Fruit fly (Drosophila melanogaster) whole organism, embryonic: ENCODE measurements around the gene CG42728.
A peak's percentile ranks its signal among the peaks of the same experiment; 100 is the strongest.

Experiments
- Asciz ChIP-seq: fragments of 200-800 bp; sonication (Bioruptor generic); optimal IDR thresholded peaks from 2 replicates; lab custom pipeline; 2017; ENCODE audit warnings: missing biosample characterization, mild to moderate bottlenecking, missing genetic modification characterization, missing genetic modification reagents
- CG10147 ChIP-seq: fragments of 200-800 bp; sonication (Bioruptor generic); optimal IDR thresholded peaks from 2 replicates; lab custom pipeline; 2019; ENCODE audit warnings: missing biosample characterization, mild to moderate bottlenecking, missing genetic modification characterization, moderate library complexity
- CG11085 ChIP-seq: fragments of 200-800 bp; sonication (Bioruptor generic); IDR thresholded peaks from 2 replicates; pipeline ENCODE4 v1.3.6; 2022; ENCODE audit warnings: missing biosample characterization, missing genetic modification characterization
- CG11696 ChIP-seq: fragments of 200-800 bp; sonication (Bioruptor generic); IDR thresholded peaks from 2 replicates; pipeline ENCODE4 v1.3.6; 2022; ENCODE audit warnings: missing biosample characterization, missing genetic modification characterization
- CG12659 ChIP-seq: fragments of 200-800 bp; sonication (Bioruptor generic); optimal IDR thresholded peaks from 3 replicates; lab custom pipeline; 2017; ENCODE audit warnings: mild to moderate bottlenecking, missing biosample characterization, missing genetic modification reagents, missing genetic modification characterization
- CG14441 ChIP-seq: fragments of 200-800 bp; sonication (Bioruptor generic); IDR thresholded peaks from 2 replicates; pipeline ENCODE4 v1.3.6; 2022; ENCODE audit warnings: missing biosample characterization, missing genetic modification characterization
- CG15696 ChIP-seq: fragments of 200-800 bp; sonication (Bioruptor generic); optimal IDR thresholded peaks from 2 replicates; lab custom pipeline; 2019; ENCODE audit warnings: missing biosample characterization, mild to moderate bottlenecking, missing genetic modification characterization, moderate library complexity
- CG17359 ChIP-seq: fragments of 200-800 bp; sonication (Bioruptor generic); optimal IDR thresholded peaks from 3 replicates; lab custom pipeline; 2018; ENCODE audit warnings: missing biosample characterization, mild to moderate bottlenecking, missing genetic modification characterization, moderate library complexity
- CG31441 ChIP-seq: fragments of 200-800 bp; sonication (Bioruptor generic); IDR thresholded peaks from 2 replicates; pipeline ENCODE4 v1.3.6; 2022; ENCODE audit warnings: missing biosample characterization, missing genetic modification characterization
- CG32532 ChIP-seq: fragments of 200-800 bp; sonication (Bioruptor generic); IDR thresholded peaks from 2 replicates; pipeline ENCODE4 v1.3.6; 2022; ENCODE audit warnings: missing biosample characterization, missing genetic modification characterization
- CG3407 ChIP-seq: fragments of 200-800 bp; sonication (Bioruptor generic); optimal IDR thresholded peaks from 2 replicates; lab custom pipeline; 2018; ENCODE audit warnings: missing biosample characterization, mild to moderate bottlenecking, missing genetic modification characterization
- CG5180 ChIP-seq: fragments of 200-800 bp; sonication (Bioruptor generic); optimal IDR thresholded peaks from 3 replicates; lab custom pipeline; 2017; ENCODE audit warnings: missing biosample characterization, missing genetic modification characterization, mild to moderate bottlenecking, moderate library complexity, missing genetic modification reagents
- CG6813 ChIP-seq: fragments of 200-800 bp; sonication (Bioruptor generic); optimal IDR thresholded peaks from 2 replicates; lab custom pipeline; 2017; ENCODE audit warnings: missing biosample characterization, missing genetic modification characterization, mild to moderate bottlenecking, moderate library complexity, missing genetic modification reagents
- CG7357 ChIP-seq: fragments of 200-800 bp; sonication (Bioruptor generic); IDR thresholded peaks from 3 replicates; pipeline ENCODE4 v1.3.6; 2022; ENCODE audit warnings: missing biosample characterization, missing genetic modification characterization
- CG7839 ChIP-seq: fragments of 200-800 bp; sonication (Bioruptor generic); optimal IDR thresholded peaks from 3 replicates; lab custom pipeline; 2018; ENCODE audit warnings: missing biosample characterization, mild to moderate bottlenecking, missing genetic modification characterization, moderate library complexity
- CG9932 ChIP-seq: fragments of 200-800 bp; sonication (Bioruptor generic); IDR thresholded peaks from 2 replicates; pipeline ENCODE4 v1.3.6; 2022; ENCODE audit warnings: missing biosample characterization, missing genetic modification characterization
- CTCF ChIP-seq: fragments of 200-800 bp; sonication (Bioruptor generic); optimal IDR thresholded peaks from 2 replicates; lab custom pipeline; 2017; ENCODE audit warnings: missing biosample characterization, mild to moderate bottlenecking, missing genetic modification characterization, moderate library complexity
- Dbx ChIP-seq: fragments of 200-800 bp; sonication (Bioruptor generic); IDR thresholded peaks from 3 replicates; pipeline ENCODE4 v1.3.6; 2022; ENCODE audit warnings: missing biosample characterization, missing genetic modification characterization
- Fer3 ChIP-seq: fragments of 200-800 bp; sonication (Bioruptor generic); optimal IDR thresholded peaks from 2 replicates; lab custom pipeline; 2018; ENCODE audit warnings: missing biosample characterization, mild to moderate bottlenecking, missing genetic modification characterization, moderate library complexity
- Hr51 ChIP-seq, 2 experiments: fragments of 200-800 bp; sonication (Bioruptor generic); optimal IDR thresholded peaks; 2 replicates in 1 of 2; 3 replicates in 1 of 2; lab custom pipeline; 2016 to 2018; ENCODE audit warnings: missing biosample characterization in 2 of 2, missing genetic modification characterization in 2 of 2, mild to moderate bottlenecking in 1 of 2, moderate library complexity in 1 of 2
- Max ChIP-seq: fragments of 200-800 bp; sonication (Bioruptor generic); optimal IDR thresholded peaks from 2 replicates; lab custom pipeline; 2016; ENCODE audit warnings: missing biosample characterization, mild to moderate bottlenecking, missing genetic modification characterization
- Nf-YB ChIP-seq: fragments of 200-800 bp; sonication (Bioruptor generic); optimal IDR thresholded peaks from 3 replicates; lab custom pipeline; 2019; ENCODE audit warnings: missing biosample characterization, mild to moderate bottlenecking, missing genetic modification characterization, moderate library complexity
- NfI ChIP-seq: fragments of 200-800 bp; sonication (Bioruptor generic); optimal IDR thresholded peaks from 3 replicates; lab custom pipeline; 2018; ENCODE audit warnings: missing biosample characterization, mild to moderate bottlenecking, missing genetic modification characterization, moderate library complexity
- Pdp1 ChIP-seq, 2 experiments: fragments of 200-800 bp; sonication (Bioruptor generic); optimal IDR thresholded peaks; 3 replicates each; lab custom pipeline; 2016; ENCODE audit warnings: missing biosample characterization in 2 of 2, missing genetic modification characterization in 2 of 2, mild to moderate bottlenecking in 1 of 2, moderate library complexity in 1 of 2
- Ptx1 ChIP-seq: fragments of 200-800 bp; sonication (Bioruptor generic); IDR thresholded peaks from 2 replicates; pipeline ENCODE4 v1.3.6; 2022; ENCODE audit warnings: missing biosample characterization, missing genetic modification characterization
- Sin3A ChIP-seq: fragments of >200 bp; optimal IDR thresholded peaks from 2 replicates; lab custom pipeline; 2018
- az2 ChIP-seq: fragments of 200-800 bp; sonication (Bioruptor generic); optimal IDR thresholded peaks from 3 replicates; lab custom pipeline; 2016; ENCODE audit warnings: missing biosample characterization, missing genetic modification characterization
- bcd ChIP-seq: fragments of 200-800 bp; sonication (Bioruptor generic); optimal IDR thresholded peaks from 2 replicates; lab custom pipeline; 2017; ENCODE audit warnings: missing biosample characterization, mild to moderate bottlenecking, missing genetic modification characterization
- cwo ChIP-seq: fragments of 200-800 bp; sonication (Bioruptor generic); optimal IDR thresholded peaks from 3 replicates; lab custom pipeline; 2017; ENCODE audit warnings: missing biosample characterization, missing genetic modification characterization, mild to moderate bottlenecking, moderate library complexity, missing genetic modification reagents
- gcm ChIP-seq: fragments of 200-800 bp; sonication (Bioruptor generic); optimal IDR thresholded peaks from 2 replicates; lab custom pipeline; 2019; ENCODE audit warnings: missing biosample characterization, mild to moderate bottlenecking, missing genetic modification characterization, moderate library complexity
- gem ChIP-seq: fragments of 200-800 bp; sonication (Bioruptor generic); optimal IDR thresholded peaks from 2 replicates; lab custom pipeline; 2019; ENCODE audit warnings: missing biosample characterization, mild to moderate bottlenecking, missing genetic modification characterization, moderate library complexity
- h ChIP-seq: fragments of >200 bp; optimal IDR thresholded peaks from 2 replicates; lab custom pipeline; 2017
- jigr1 ChIP-seq: fragments of 200-800 bp; sonication (Bioruptor generic); IDR thresholded peaks from 3 replicates; pipeline ENCODE4 v1.3.6; 2022; ENCODE audit warnings: missing biosample characterization, missing genetic modification characterization
- ken ChIP-seq: fragments of 200-800 bp; sonication (Bioruptor generic); IDR thresholded peaks from 3 replicates; pipeline ENCODE4 v1.3.6; 2022; ENCODE audit warnings: missing biosample characterization, missing genetic modification characterization
- luna ChIP-seq: fragments of 200-800 bp; sonication (Bioruptor generic); optimal IDR thresholded peaks from 2 replicates; lab custom pipeline; 2016; ENCODE audit warnings: missing biosample characterization, missing genetic modification characterization
- org-1 ChIP-seq: fragments of 200-800 bp; sonication (Bioruptor generic); optimal IDR thresholded peaks from 2 replicates; lab custom pipeline; 2017; ENCODE audit warnings: missing biosample characterization, missing genetic modification characterization
- pan ChIP-seq, 4 experiments: fragments of >200 bp in 3 of 4; fragments of 200-800 bp in 1 of 4; sonication (Bioruptor generic) in 1 of 4; optimal IDR thresholded peaks in 3 of 4; IDR thresholded peaks in 1 of 4; 2 replicates each; pipeline versions ENCODE4 v1.3.6 to Lab custom; 2017 to 2022; ENCODE audit warnings: missing biosample characterization in 2 of 4, missing genetic modification characterization in 2 of 4, mixed read lengths in 1 of 4
- ranshi ChIP-seq: fragments of 200-800 bp; sonication (Bioruptor generic); IDR thresholded peaks from 2 replicates; pipeline ENCODE4 v1.3.6; 2022; ENCODE audit warnings: missing biosample characterization, missing genetic modification characterization
- stc ChIP-seq: fragments of 200-800 bp; sonication (Bioruptor generic); IDR thresholded peaks from 2 replicates; pipeline ENCODE4 v1.3.6; 2022; ENCODE audit warnings: missing biosample characterization, missing genetic modification characterization
- sug ChIP-seq: fragments of 200-800 bp; optimal IDR thresholded peaks from 2 replicates; lab custom pipeline; 2019; ENCODE audit warnings: missing biosample characterization, mild to moderate bottlenecking, missing genetic modification characterization, moderate library complexity

CG42728 gene

dm6 chr3L:15493886-15494598, 34.0 kb downstream of the CG42728 start (continued):
- TF ChIP-seq CG17359 (peak; percentile 48), CG3407 (GFP tag; lab: Kevin White, UChicago) (no peak), Sin3A (lab: Kevin White, UChicago) (no peak), gcm (GFP tag; lab: Kevin White, UChicago) (no peak), CG32532 (GFP tag; lab: Robert Waterston, UW) (peak; percentile 24; the same call in 1 of the 2 replicates), org-1 (GFP tag; lab: Kevin White, UChicago) (no peak), jigr1 (GFP tag; lab: Robert Waterston, UW) (no peak), Ptx1 (GFP tag; lab: Robert Waterston, UW) (peak; percentile 52; the same call in 1 of the 2 replicates), CG5180 (GFP tag; lab: Kevin White, UChicago) (no peak), ranshi (GFP tag; lab: Robert Waterston, UW) (0 out of 2 replicates have a peak, but pooled peaks have one; percentile 12), gem (tag; lab: Kevin White, UChicago) (peak; percentile 63), CG15696 (tag; lab: Kevin White, UChicago) (no peak), CG14441 (GFP tag; lab: Robert Waterston, UW) (peak; percentile 29; the same call in 1 of the 2 replicates), CG6813 (GFP tag; lab: Kevin White, UChicago) (peak; percentile 35), CG31441 (GFP tag; lab: Robert Waterston, UW) (peak; percentile 58; the same call in 1 of the 2 replicates), h (lab: Kevin White, UChicago) (no peak), Pdp1 (GFP tag; optimal IDR thresholded peaks at IDR 0.05; lab: Kevin White, UChicago) (peak in 1 of 2 experiments; percentile 0), Nf-YB (GFP tag; lab: Kevin White, UChicago) (no peak), ken (GFP tag; lab: Robert Waterston, UW) (no peak), NfI (GFP tag; lab: Kevin White, UChicago) (no peak), bcd (GFP tag; lab: Kevin White, UChicago) (peak; percentile 34), CG7357 (no peak), Max (GFP tag; lab: Kevin White, UChicago) (peak; percentile 32), az2 (GFP tag; lab: Kevin White, UChicago) (peak; percentile 14), luna (GFP tag; lab: Kevin White, UChicago) (no peak), stc (GFP tag; lab: Robert Waterston, UW) (no peak; the same call in none of the 2 replicates), Hr51 (GFP tag; optimal IDR thresholded peaks at IDR 0.05; lab: Kevin White, UChicago) (peak in 1 of 2 experiments; percentile 27), sug (tag; lab: Kevin White, UChicago) (peak; percentile 7), cwo (GFP tag; lab: Kevin White, UChicago) (peak; percentile 82), CG7839 (tag; lab: Kevin White, UChicago) (peak; percentile 46), CG12659 (peak; percentile 23), CG11696 (GFP tag; lab: Robert Waterston, UW) (peak; percentile 77), Fer3 (no peak), pan (optimal IDR thresholded peaks at IDR 0.05; lab: Kevin White, UChicago) (no peak), pan (GFP tag; optimal IDR thresholded peaks at IDR 0.05 in 1 of 2, IDR thresholded peaks at IDR 0.05 in 1 of 2) (peak in 1 of 2 experiments; percentile 12), CG10147 (GFP tag; lab: Kevin White, UChicago) (peak; percentile 15), Asciz (GFP tag; lab: Kevin White, UChicago) (peak; percentile 37)

DNA sequence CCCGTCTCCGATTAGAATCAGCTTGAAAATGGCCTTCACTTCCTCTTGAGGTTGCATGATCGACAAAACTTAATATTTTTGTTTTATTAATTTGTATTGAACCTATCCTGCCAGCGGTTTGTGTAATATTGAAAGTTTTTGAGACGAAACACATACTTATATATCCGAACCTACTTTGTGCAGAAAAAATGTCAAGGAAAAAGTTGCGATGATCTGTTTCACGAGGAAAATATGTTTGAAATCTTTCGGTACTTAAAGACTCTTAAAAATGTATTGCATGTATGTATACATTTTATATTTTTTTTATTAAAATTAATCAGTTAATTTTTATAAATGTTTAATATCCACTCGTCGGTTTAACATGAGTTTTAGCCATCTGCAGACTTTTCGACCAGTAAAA, 42.7 kb downstream of the CG42728 start, which contains the start of gene Ran-like:
Ran-like (minus strand) TSS at position 101 of the 400 bp plus-strand sequence.
- TF ChIP-seq CG9932 (GFP tag; lab: Robert Waterston, UW) (no peak), CG11085 (GFP tag; lab: Robert Waterston, UW) (no peak), Dbx (no peak), CTCF (GFP tag; lab: Kevin White, UChicago) (no peak)
